Worm (Caenorhabditis elegans): ENCODE data around the gene baf-1.

Gene baf-1

DNA sequence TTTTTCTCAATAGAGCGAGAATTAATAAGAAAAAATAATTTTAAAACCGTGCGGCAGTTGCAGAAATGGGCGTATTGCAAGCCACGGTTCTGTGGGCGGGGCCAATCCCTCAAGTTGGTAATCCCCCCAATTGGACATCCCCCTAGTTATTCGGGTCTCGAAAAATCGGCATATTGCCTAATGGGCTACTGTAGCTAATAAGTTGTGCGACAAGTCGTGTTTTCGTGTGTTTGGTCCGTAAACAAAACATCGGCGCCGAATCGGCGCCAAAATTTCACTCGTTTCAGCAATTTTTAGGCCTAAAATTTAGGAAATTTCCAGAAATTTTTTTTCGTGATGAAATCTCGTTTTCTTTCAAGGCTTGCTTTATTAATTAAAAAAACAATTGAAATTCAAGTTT is 37.1 kb downstream of the baf-1 start:
- TF ChIP-seq tra-4 (tag; optimal IDR thresholded peaks at IDR 0.05) (no peak), pes-1 (GFP tag; IDR thresholded peaks at IDR 0.05) (no peak), ets-7 (tag; optimal IDR thresholded peaks at IDR 0.05) (no peak), B0310.2 (tag; optimal IDR thresholded peaks at IDR 0.05) (no peak), ceh-13 (GFP tag; optimal IDR thresholded peaks at IDR 0.05) (no peak), aly-1 (tag; optimal IDR thresholded peaks at IDR 0.05) (no peak), hmg-4 (GFP tag; optimal IDR thresholded peaks at IDR 0.05) (no peak), hnd-1 (tag; optimal IDR thresholded peaks at IDR 0.05) (no peak), tbx-37 (GFP tag; conservative IDR thresholded peaks at IDR 0.05) (no peak), sea-1 (GFP tag; conservative IDR thresholded peaks at IDR 0.05) (no peak), flt-1 (GFP tag; IDR thresholded peaks at IDR 0.05) (no peak), F13C5.2 (tag; optimal IDR thresholded peaks at IDR 0.05) (no peak), scrt-1 (GFP tag; IDR thresholded peaks at IDR 0.05) (no peak), hmbx-1 (tag; optimal IDR thresholded peaks at IDR 0.05) (no peak), ama-1 (optimal IDR thresholded peaks at IDR 0.05) (no peak), tbx-11 (GFP tag; IDR thresholded peaks at IDR 0.05) (no peak), ceh-36 (tag; optimal IDR thresholded peaks at IDR 0.05) (no peak)

DNA sequence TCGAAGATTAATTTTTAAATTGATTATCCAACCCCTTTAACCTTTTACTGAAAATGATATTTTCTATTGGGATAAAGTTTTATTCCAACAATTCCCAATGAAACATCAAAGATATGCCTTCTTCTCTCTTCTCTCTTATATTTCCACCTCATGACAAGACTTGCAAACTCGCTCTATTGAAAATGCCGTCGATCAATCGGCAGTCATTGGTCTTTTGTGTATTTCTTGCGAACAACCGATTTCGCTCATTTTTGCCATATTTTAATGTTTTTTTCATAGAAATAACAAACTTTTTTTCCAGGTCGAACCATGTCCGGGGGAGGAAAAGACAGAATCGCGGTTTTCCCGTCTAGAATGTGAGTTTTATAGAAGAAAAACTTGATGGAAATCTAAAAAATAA is 40.5 kb downstream of the baf-1 start, which contains the start of gene vha-14:
Gene vha-14, plus strand, starts transcription at position 302 of the 400 bp plus-strand sequence.
- TF ChIP-seq hmbx-1 (tag; optimal IDR thresholded peaks at IDR 0.05) (no peak), ceh-13 (GFP tag; optimal IDR thresholded peaks at IDR 0.05) (no peak), tbx-11 (GFP tag; IDR thresholded peaks at IDR 0.05) (no peak), F13C5.2 (tag; optimal IDR thresholded peaks at IDR 0.05) (peak; percentile 1), tra-4 (tag; optimal IDR thresholded peaks at IDR 0.05) (no peak), scrt-1 (GFP tag; IDR thresholded peaks at IDR 0.05) (no peak), flt-1 (GFP tag; IDR thresholded peaks at IDR 0.05) (no peak), hmg-4 (GFP tag; optimal IDR thresholded peaks at IDR 0.05) (peak; percentile 6), ceh-36 (tag; optimal IDR thresholded peaks at IDR 0.05) (no peak), sea-1 (GFP tag; conservative IDR thresholded peaks at IDR 0.05) (no peak), hnd-1 (tag; optimal IDR thresholded peaks at IDR 0.05) (no peak)

DNA sequence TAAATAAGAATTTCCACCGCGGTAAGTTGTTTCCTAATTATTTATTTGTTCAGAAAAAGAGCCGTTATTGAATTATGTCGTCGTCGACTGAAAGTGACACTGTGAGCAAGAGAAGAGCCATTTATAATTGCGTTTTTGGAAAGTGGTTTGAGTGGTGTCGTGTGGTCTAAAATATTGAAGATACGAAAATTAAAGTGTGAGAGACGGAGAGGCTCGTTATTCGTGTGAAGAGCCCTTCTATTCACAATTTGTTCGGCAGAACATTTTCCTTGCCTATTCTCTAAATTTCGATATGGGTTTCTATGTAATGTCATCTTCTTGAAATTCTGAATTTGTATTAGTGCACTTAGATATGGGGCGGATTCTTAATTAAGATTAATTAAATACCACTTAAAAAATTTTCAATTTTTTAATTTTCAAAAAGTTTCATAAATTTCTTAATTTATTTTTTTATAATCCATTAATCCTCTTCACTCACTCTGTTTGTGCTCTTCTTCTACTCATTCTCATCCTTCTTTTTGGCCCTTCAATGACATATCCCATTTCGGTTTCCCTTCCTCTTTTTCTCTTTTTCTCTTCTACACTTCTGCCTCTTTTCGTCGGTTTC is 42.6 kb downstream of the baf-1 start:
- TF ChIP-seq hnd-1 (tag; optimal IDR thresholded peaks at IDR 0.05), result no peak
- TF ChIP-seq F13C5.2 (tag; optimal IDR thresholded peaks at IDR 0.05), result no peak
- TF ChIP-seq sea-1 (GFP tag; conservative IDR thresholded peaks at IDR 0.05), result no peak
- TF ChIP-seq flt-1 (GFP tag; IDR thresholded peaks at IDR 0.05), result no peak
- TF ChIP-seq scrt-1 (GFP tag; IDR thresholded peaks at IDR 0.05), result no peak
- TF ChIP-seq pes-1 (GFP tag; IDR thresholded peaks at IDR 0.05), result no peak
- no peak for TF ChIP-seq B0310.2 (tag; optimal IDR thresholded peaks at IDR 0.05)
- no peak for TF ChIP-seq ets-7 (tag; optimal IDR thresholded peaks at IDR 0.05)
- no peak for TF ChIP-seq aly-1 (tag; optimal IDR thresholded peaks at IDR 0.05)
- TF ChIP-seq hmg-4 (GFP tag; optimal IDR thresholded peaks at IDR 0.05), result no peak
- TF ChIP-seq tbx-11 (GFP tag; IDR thresholded peaks at IDR 0.05), result no peak
- no peak for TF ChIP-seq ceh-13 (GFP tag; optimal IDR thresholded peaks at IDR 0.05)

DNA sequence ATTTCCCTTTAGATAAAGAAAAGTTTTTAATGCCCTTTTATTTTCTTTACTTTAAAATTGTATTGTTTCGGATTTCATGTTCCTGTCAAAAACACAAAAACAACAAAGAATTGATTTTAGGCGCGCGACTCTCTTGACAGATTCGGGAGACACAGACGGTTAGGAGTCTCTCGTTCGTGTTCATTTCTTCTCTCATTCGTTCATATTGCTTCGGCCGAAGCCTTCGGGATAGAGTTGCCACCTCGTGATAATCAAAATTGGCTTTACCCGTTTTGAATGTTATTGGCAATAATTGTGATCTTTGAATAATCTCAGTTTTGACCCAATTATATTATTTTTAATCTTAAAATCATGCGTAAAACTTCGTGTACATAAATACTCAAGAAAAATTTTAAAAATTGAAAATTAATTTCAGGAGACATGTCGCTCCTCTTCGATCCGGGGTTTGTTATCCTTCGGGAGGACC is 43.8 kb downstream of the baf-1 start, which contains the start of gene F55H2.5:
Gene F55H2.5, plus strand, starts transcription at position 416 of the 466 bp plus-strand sequence.
- TF ChIP-seq B0310.2 (tag; optimal IDR thresholded peaks at IDR 0.05) (no peak), ceh-36 (tag; optimal IDR thresholded peaks at IDR 0.05) (no peak), tra-4 (tag; optimal IDR thresholded peaks at IDR 0.05) (no peak), hnd-1 (tag; optimal IDR thresholded peaks at IDR 0.05) (no peak), hmg-4 (GFP tag; optimal IDR thresholded peaks at IDR 0.05) (no peak), scrt-1 (GFP tag; IDR thresholded peaks at IDR 0.05) (no peak), tbx-37 (GFP tag; conservative IDR thresholded peaks at IDR 0.05) (no peak), pes-1 (GFP tag; IDR thresholded peaks at IDR 0.05) (no peak), ets-7 (tag; optimal IDR thresholded peaks at IDR 0.05) (no peak), sea-1 (GFP tag; conservative IDR thresholded peaks at IDR 0.05) (no peak)

DNA sequence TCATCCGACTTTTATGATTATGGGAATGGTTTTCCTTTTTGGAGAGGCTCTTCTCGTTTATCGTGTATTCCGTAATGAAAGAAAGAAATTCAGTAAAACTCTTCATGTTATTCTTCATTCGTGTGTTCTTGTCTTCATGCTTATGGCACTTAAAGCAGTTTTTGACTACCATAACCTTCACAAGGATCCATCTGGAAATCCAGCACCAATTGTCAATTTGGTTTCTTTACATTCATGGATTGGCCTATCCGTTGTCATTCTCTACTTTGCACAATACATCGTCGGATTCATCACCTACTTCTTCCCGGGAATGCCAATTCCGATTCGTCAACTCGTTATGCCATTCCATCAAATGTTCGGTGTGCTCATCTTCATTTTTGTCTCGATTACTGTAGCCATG is 44.4 kb downstream of the baf-1 start:
- TF ChIP-seq ceh-13 (GFP tag; optimal IDR thresholded peaks at IDR 0.05), result no peak
- no peak for TF ChIP-seq ets-7 (tag; optimal IDR thresholded peaks at IDR 0.05)
- no peak for TF ChIP-seq tra-4 (tag; optimal IDR thresholded peaks at IDR 0.05)
- TF ChIP-seq hnd-1 (tag; optimal IDR thresholded peaks at IDR 0.05), result no peak

DNA sequence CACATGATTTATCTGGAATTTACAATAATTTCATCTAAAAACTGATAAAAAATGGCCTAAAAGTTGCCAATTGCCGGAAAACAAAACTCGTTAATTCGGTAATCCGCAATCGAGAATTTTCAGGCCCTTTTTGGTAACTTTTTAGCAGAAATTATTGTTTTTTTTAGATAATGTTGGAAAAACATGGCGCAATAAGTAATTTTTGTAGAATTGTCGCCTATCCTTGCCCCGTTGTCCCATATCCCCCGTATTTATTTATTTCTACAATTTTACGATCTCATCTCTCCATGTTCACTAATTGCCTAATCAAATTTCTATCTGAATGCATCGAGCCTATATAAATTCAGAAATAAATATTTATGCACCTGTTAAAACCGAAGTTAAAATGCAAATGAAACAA is 45.7 kb downstream of the baf-1 start:
- TF ChIP-seq ceh-36 (tag; optimal IDR thresholded peaks at IDR 0.05) (no peak), tra-4 (tag; optimal IDR thresholded peaks at IDR 0.05) (no peak), tbx-11 (GFP tag; IDR thresholded peaks at IDR 0.05) (no peak), hmg-4 (GFP tag; optimal IDR thresholded peaks at IDR 0.05) (no peak), hnd-1 (tag; optimal IDR thresholded peaks at IDR 0.05) (no peak), F13C5.2 (tag; optimal IDR thresholded peaks at IDR 0.05) (no peak), tbx-37 (GFP tag; conservative IDR thresholded peaks at IDR 0.05) (no peak), ceh-13 (GFP tag; optimal IDR thresholded peaks at IDR 0.05) (no peak), aly-1 (tag; optimal IDR thresholded peaks at IDR 0.05) (no peak)

DNA sequence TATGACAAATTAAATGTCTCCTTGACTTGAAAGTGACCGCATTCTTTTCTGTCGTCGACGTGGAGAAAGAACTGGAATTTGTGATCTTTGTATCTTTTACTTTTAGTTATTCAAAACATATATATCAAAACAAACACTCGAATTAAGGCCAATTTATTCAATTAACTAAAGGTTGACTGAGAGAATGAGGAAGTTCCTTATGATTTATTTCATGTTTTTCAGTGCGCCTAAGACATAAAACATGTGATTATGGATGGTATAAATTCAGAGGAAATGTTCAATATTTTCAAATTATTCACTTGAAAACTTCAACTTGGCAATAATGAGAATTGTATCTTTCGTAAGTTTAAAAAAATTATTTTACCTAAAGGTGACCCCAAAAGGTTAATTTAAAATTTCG is 46.3 kb downstream of the baf-1 start, which contains the start of gene F55H2.8:
Gene F55H2.8, plus strand, starts transcription at position 301 of the 400 bp plus-strand sequence.
- TF ChIP-seq ceh-36 (tag; optimal IDR thresholded peaks at IDR 0.05) (no peak), hmbx-1 (tag; optimal IDR thresholded peaks at IDR 0.05) (no peak)

DNA sequence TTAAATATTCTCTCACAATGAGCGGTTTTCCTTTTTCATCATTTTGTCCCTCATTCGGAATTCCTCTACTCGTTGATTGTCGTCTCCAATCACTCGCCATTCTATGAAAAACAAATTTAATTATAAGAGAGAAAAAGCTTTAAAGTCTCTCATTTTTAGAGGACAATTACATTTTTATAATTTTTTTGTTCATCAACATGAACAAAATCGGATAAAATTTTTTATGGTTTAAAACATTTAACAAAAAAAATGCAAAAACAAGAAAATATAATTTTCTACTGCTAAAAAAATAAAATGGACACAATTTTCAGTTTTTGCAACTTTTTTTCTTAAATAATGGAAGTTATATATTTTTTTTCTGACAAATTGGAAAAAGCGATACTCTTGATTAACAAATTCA is 48.9 kb downstream of the baf-1 start, which contains the start of gene F55H2.7:
Gene F55H2.7, minus strand, starts transcription at position 101 of the 400 bp plus-strand sequence.
- TF ChIP-seq tra-4 (tag; optimal IDR thresholded peaks at IDR 0.05) (no peak), tbx-11 (GFP tag; IDR thresholded peaks at IDR 0.05) (no peak), ama-1 (optimal IDR thresholded peaks at IDR 0.05) (no peak), pes-1 (GFP tag; IDR thresholded peaks at IDR 0.05) (no peak), F13C5.2 (tag; optimal IDR thresholded peaks at IDR 0.05) (no peak), scrt-1 (GFP tag; IDR thresholded peaks at IDR 0.05) (no peak), sea-1 (GFP tag; conservative IDR thresholded peaks at IDR 0.05) (no peak)

All from whole organism, early embryonic.